Worm (Caenorhabditis elegans) whole organism, L4 larva: ENCODE measurements around the gene lem-2.

Experiments used
- F37D6.2 ChIP-seq: sonication (generic microtip); optimal IDR thresholded peaks from 2 replicates; lab custom pipeline; 2016; ENCODE audit warnings: mild to moderate bottlenecking, missing genetic modification characterization, missing compliant biosample characterization
- Y48G9A.11 ChIP-seq: fragments of 200-800 bp; sonication (Bioruptor generic); IDR thresholded peaks from 2 replicates; pipeline ENCODE4 v1.3.6; 2022; ENCODE audit warnings: missing genetic modification reagents, missing genetic modification characterization, missing compliant biosample characterization
- Y5F2A.4 ChIP-seq: fragments of 200-800 bp; sonication (Bioruptor generic); optimal IDR thresholded peaks from 2 replicates; lab custom pipeline; 2018; ENCODE audit warnings: mild to moderate bottlenecking, missing genetic modification characterization, missing compliant biosample characterization
- ZK337.2 ChIP-seq: fragments of 200-800 bp; sonication (Bioruptor generic); IDR thresholded peaks from 2 replicates; pipeline ENCODE4 v1.3.6; 2022; ENCODE audit warnings: missing genetic modification reagents, missing genetic modification characterization, missing compliant biosample characterization
- aha-1 ChIP-seq: fragments of 150-350 bp; peaks from one replicate; lab custom pipeline; 2014; ENCODE audit warnings: missing biosample characterization, missing genetic modification characterization
- attf-4 ChIP-seq: sonication (generic microtip); optimal IDR thresholded peaks from 3 replicates; lab custom pipeline; 2017; ENCODE audit warnings: missing biosample characterization, missing genetic modification characterization
- ceh-20 ChIP-seq: fragments of 200-800 bp; sonication (Bioruptor generic); IDR thresholded peaks from 2 replicates; pipeline ENCODE4 v1.3.6; 2022; ENCODE audit warnings: missing genetic modification reagents, missing genetic modification characterization, missing compliant biosample characterization
- ceh-44 ChIP-seq: fragments of 200-800 bp; sonication (Bioruptor generic); IDR thresholded peaks from 2 replicates; pipeline ENCODE4 v1.3.6; 2022; ENCODE audit warnings: missing genetic modification reagents, missing genetic modification characterization, missing compliant biosample characterization
- ctbp-1 ChIP-seq: fragments of 200-800 bp; sonication (Bioruptor generic); IDR thresholded peaks from 2 replicates; pipeline ENCODE4 v1.3.6; 2022; ENCODE audit warnings: missing genetic modification reagents, missing genetic modification characterization, missing compliant biosample characterization
- dmd-6 ChIP-seq: fragments of 200-800 bp; sonication (Bioruptor generic); IDR thresholded peaks from 2 replicates; pipeline ENCODE4 v1.3.6; 2022; ENCODE audit warnings: missing genetic modification reagents, missing genetic modification characterization, missing compliant biosample characterization
- dmd-9 ChIP-seq: fragments of 200-800 bp; sonication (Bioruptor generic); IDR thresholded peaks from 2 replicates; pipeline ENCODE4 v1.3.6; 2022; ENCODE audit warnings: missing genetic modification reagents, missing genetic modification characterization, missing compliant biosample characterization
- dve-1 ChIP-seq: sonication (generic microtip); optimal IDR thresholded peaks from 2 replicates; lab custom pipeline; 2017; ENCODE audit warnings: antibody characterized with exemption, mild to moderate bottlenecking, missing genetic modification characterization, missing compliant biosample characterization; ENCODE audit not compliant: insufficient read depth
- egl-27 ChIP-seq: sonication (generic microtip); optimal IDR thresholded peaks from 3 replicates; lab custom pipeline; 2017; ENCODE audit warnings: missing biosample characterization, missing genetic modification reagents, missing genetic modification characterization
- egl-43 ChIP-seq: fragments of 200-800 bp; sonication (Bioruptor generic); IDR thresholded peaks from 2 replicates; pipeline ENCODE4 v1.3.6; 2022; ENCODE audit warnings: missing genetic modification reagents, missing genetic modification characterization, missing compliant biosample characterization
- fkh-10 ChIP-seq: fragments of 150-350 bp; optimal IDR thresholded peaks from 2 replicates; lab custom pipeline; 2014; ENCODE audit warnings: missing biosample characterization, missing genetic modification reagents, missing genetic modification characterization
- hif-1 ChIP-seq, 2 experiments: sonication (generic microtip); optimal IDR thresholded peaks; 2 replicates each; lab custom pipeline; 2016 to 2017; ENCODE audit warnings: missing compliant biosample characterization in 2 of 2, missing genetic modification characterization in 2 of 2, missing genetic modification reagents in 2 of 2, missing genotype in 2 of 2, mild to moderate bottlenecking in 1 of 2
- hlh-30 ChIP-seq: sonication (generic microtip); optimal IDR thresholded peaks from 2 replicates; lab custom pipeline; 2017; ENCODE audit warnings: antibody characterized with exemption, mild to moderate bottlenecking, missing genetic modification characterization, missing compliant biosample characterization; ENCODE audit not compliant: insufficient read depth
- lin-1 ChIP-seq: fragments of 200-800 bp; sonication (Bioruptor generic); IDR thresholded peaks from 2 replicates; pipeline ENCODE4 v1.3.6; 2022; ENCODE audit warnings: missing genetic modification reagents, missing genetic modification characterization, missing compliant biosample characterization
- lin-38 ChIP-seq: fragments of 200-800 bp; sonication (Bioruptor generic); IDR thresholded peaks from 2 replicates; pipeline ENCODE4 v1.3.6; 2022; ENCODE audit warnings: missing genetic modification reagents, missing genetic modification characterization, missing compliant biosample characterization
- lsy-2 ChIP-seq, 2 experiments: fragments of 150-350 bp in 1 of 2; sonication (generic microtip) in 1 of 2; optimal IDR thresholded peaks; 2 replicates each; lab custom pipeline; 2014 to 2017; ENCODE audit warnings: missing biosample characterization in 2 of 2, missing genetic modification characterization in 2 of 2
- mdl-1 ChIP-seq, 2 experiments: fragments of 150-350 bp in 1 of 2; sonication (generic microtip) in 1 of 2; optimal IDR thresholded peaks; 2 replicates each; lab custom pipeline; 2014 to 2017; ENCODE audit warnings: missing biosample characterization in 2 of 2, missing genetic modification characterization in 2 of 2
- mep-1 ChIP-seq: fragments of 150-350 bp; sonication (generic microtip); optimal IDR thresholded peaks from 3 replicates; lab custom pipeline; 2014; ENCODE audit warnings: missing biosample characterization, missing genetic modification characterization
- mes-2 ChIP-seq: sonication (generic microtip); optimal IDR thresholded peaks from 2 replicates; lab custom pipeline; 2016; ENCODE audit warnings: missing genotype, mild to moderate bottlenecking, missing genetic modification characterization, missing compliant biosample characterization; ENCODE audit not compliant: poor library complexity, severe bottlenecking
- nhr-102 ChIP-seq: sonication (generic microtip); optimal IDR thresholded peaks from 2 replicates; lab custom pipeline; 2016; ENCODE audit warnings: mild to moderate bottlenecking, missing genetic modification characterization, moderate library complexity, missing compliant biosample characterization
- nhr-42 ChIP-seq: fragments of 200-800 bp; sonication (Bioruptor generic); IDR thresholded peaks from 2 replicates; pipeline ENCODE4 v1.3.6; 2022; ENCODE audit warnings: missing genetic modification characterization, missing compliant biosample characterization
- nhr-77 ChIP-seq: fragments of 150-350 bp; optimal IDR thresholded peaks from 2 replicates; lab custom pipeline; 2014; ENCODE audit warnings: missing biosample characterization, missing genetic modification characterization
- pha-4 ChIP-seq, 2 experiments: fragments of 150-350 bp in 1 of 2; fragments of 200-800 bp in 1 of 2; sonication (Bioruptor generic) in 1 of 2; IDR thresholded peaks in 1 of 2; optimal IDR thresholded peaks in 1 of 2; 2 replicates each; pipeline versions ENCODE4 v1.3.6 to Lab custom; 2014 to 2022; ENCODE audit warnings: missing genetic modification characterization in 2 of 2, missing genetic modification reagents in 2 of 2, missing biosample characterization in 1 of 2, missing compliant biosample characterization in 1 of 2
- rbr-2 ChIP-seq: sonication (generic microtip); optimal IDR thresholded peaks from 2 replicates; lab custom pipeline; 2016; ENCODE audit warnings: missing genotype, missing genetic modification characterization, missing compliant biosample characterization
- set-16 ChIP-seq: fragments of 200-800 bp; sonication (Bioruptor generic); IDR thresholded peaks from 2 replicates; pipeline ENCODE4 v1.3.6; 2022; ENCODE audit warnings: missing genetic modification reagents, missing genetic modification characterization, missing compliant biosample characterization
- skn-1 ChIP-seq: fragments of 150-350 bp; optimal IDR thresholded peaks from 2 replicates; lab custom pipeline; 2014; ENCODE audit warnings: missing biosample characterization, missing genetic modification characterization
- snpc-1.2 ChIP-seq: fragments of 200-800 bp; sonication (Bioruptor generic); IDR thresholded peaks from 2 replicates; pipeline ENCODE4 v1.3.6; 2022; ENCODE audit warnings: missing genetic modification reagents, missing genetic modification characterization, missing compliant biosample characterization
- tag-97 ChIP-seq: fragments of 200-800 bp; sonication (Bioruptor generic); IDR thresholded peaks from 2 replicates; pipeline ENCODE4 v1.3.6; 2022; ENCODE audit warnings: missing genetic modification characterization, missing compliant biosample characterization
- unc-62 ChIP-seq, 3 experiments: fragments of 150-350 bp in 1 of 3; sonication (generic microtip); optimal IDR thresholded peaks in 2 of 3; peaks in 1 of 3; 1 replicate in 1 of 3; 2 replicates in 2 of 3; lab custom pipeline; 2014 to 2017; ENCODE audit warnings: missing biosample characterization in 3 of 3, missing genetic modification characterization in 3 of 3, missing genetic modification reagents in 3 of 3, missing genotype in 1 of 3
- vab-7 ChIP-seq: fragments of 200-800 bp; sonication (Bioruptor generic); IDR thresholded peaks from 2 replicates; pipeline ENCODE4 v1.3.6; 2022; ENCODE audit warnings: missing genetic modification reagents, missing genetic modification characterization, missing compliant biosample characterization
- zag-1 ChIP-seq: fragments of 150-350 bp; optimal IDR thresholded peaks from 2 replicates; lab custom pipeline; 2014; ENCODE audit warnings: missing biosample characterization, missing genetic modification characterization

The lem-2 gene

ce11 chrII:14034559-14034958 lies 28.7 kb upstream of the lem-2 start:
- TF ChIP-seq lsy-2 (tag; optimal IDR thresholded peaks at IDR 0.05; lab: Kevin White, UChicago) (no peak), set-16 (GFP tag; lab: Robert Waterston, UW) (peak; percentile 81), nhr-42 (GFP tag; lab: Robert Waterston, UW) (0 out of 2 replicates have a peak, but pooled peaks have one; percentile 9), dve-1 (tag; lab: Kevin White, UChicago) (no peak)
- TF ChIP-seq, all 104 proteins: peak for 2

- TF ChIP-seq lin-38: peak; percentile 29; the same call in 1 of the 2 replicates
- TF ChIP-seq pha-4 (GFP tag; IDR thresholded peaks at IDR 0.05; lab: Robert Waterston, UW): no peak; the same call in 1 of the 2 replicates
- no peak for TF ChIP-seq pha-4 (tag; optimal IDR thresholded peaks at IDR 0.05; lab: Kevin White, UChicago)
- TF ChIP-seq fkh-10: peak; percentile 32
- TF ChIP-seq set-16 (GFP tag; lab: Robert Waterston, UW): peak; percentile 27; the same call in 1 of the 2 replicates
- no peak for TF ChIP-seq egl-27 (tag; lab: Kevin White, UChicago)
- TF ChIP-seq ceh-20 (GFP tag; lab: Robert Waterston, UW): peak; percentile 59; the same call in 1 of the 2 replicates
- TF ChIP-seq Y5F2A.4 (GFP tag; lab: Kevin White, UChicago): no peak
- TF ChIP-seq ZK337.2 (GFP tag; lab: Robert Waterston, UW): no peak
- peak; percentile 45 for TF ChIP-seq mes-2 (tag; lab: Kevin White, UChicago)
- no peak for TF ChIP-seq snpc-1.2 (GFP tag; lab: Robert Waterston, UW)
- peak; percentile 46 for TF ChIP-seq mep-1
- peak; percentile 88 for TF ChIP-seq aha-1
- peak; percentile 32 to 46 for TF ChIP-seq lsy-2 (tag; optimal IDR thresholded peaks at IDR 0.05; lab: Kevin White, UChicago)
- TF ChIP-seq zag-1 (tag; lab: Kevin White, UChicago): no peak
- TF ChIP-seq dmd-6 (GFP tag; lab: Robert Waterston, UW): peak; percentile 35
- no peak for TF ChIP-seq nhr-102 (tag; lab: Kevin White, UChicago)
- 0 out of 2 replicates have a peak, but pooled peaks have one; percentile 7 for TF ChIP-seq egl-43
- TF ChIP-seq rbr-2 (tag; lab: Kevin White, UChicago): peak; percentile 49
- 0 out of 2 replicates have a peak, but pooled peaks have one; percentile 32 for TF ChIP-seq dmd-9 (GFP tag; lab: Robert Waterston, UW)
- TF ChIP-seq nhr-77 (tag; lab: Kevin White, UChicago): no peak
- no peak for TF ChIP-seq lin-1
- TF ChIP-seq ceh-44 (GFP tag; lab: Robert Waterston, UW): no peak
- no peak for TF ChIP-seq skn-1 (tag; lab: Kevin White, UChicago)
- TF ChIP-seq hlh-30: peak; percentile 83
- TF ChIP-seq ctbp-1 (GFP tag; lab: Robert Waterston, UW): peak; percentile 48; the same call in 1 of the 2 replicates
- TF ChIP-seq hif-1 (tag; optimal IDR thresholded peaks at IDR 0.05; lab: Kevin White, UChicago): peak in 1 of 2 experiments; percentile 31
- TF ChIP-seq vab-7 (GFP tag; lab: Robert Waterston, UW): peak; percentile 44; the same call in 1 of the 2 replicates
- TF ChIP-seq F37D6.2 (tag; lab: Kevin White, UChicago): no peak
- TF ChIP-seq Y48G9A.11 (GFP tag; lab: Robert Waterston, UW): 0 out of 2 replicates have a peak, but pooled peaks have one; percentile 11
- no peak for TF ChIP-seq tag-97 (GFP tag; lab: Robert Waterston, UW)
- peak in 1 of 2 experiments; percentile 12 for TF ChIP-seq unc-62 (GFP tag; optimal IDR thresholded peaks at IDR 0.05 in 1 of 2; lab: Kevin White, UChicago)
- TF ChIP-seq unc-62 (tag; optimal IDR thresholded peaks at IDR 0.05; lab: Kevin White, UChicago): no peak
- TF ChIP-seq mdl-1 (tag; optimal IDR thresholded peaks at IDR 0.05; lab: Kevin White, UChicago): peak in 1 of 2 experiments; percentile 43
- TF ChIP-seq attf-4: no peak
- TF ChIP-seq, all 104 proteins: peak for 19
Measured at ce11 chrII:14036724-14037483, 26.3 kb upstream of the lem-2 start.
